Fruit fly (Drosophila melanogaster) whole organism: Measurements from ENCODE around the gene Flo2.

Experiments used
- CG8478 ChIP-seq: fragments of >200 bp; optimal IDR thresholded peaks from 2 replicates; lab custom pipeline; 2018; ENCODE audit warnings: inconsistent platforms
- Dll ChIP-seq: fragments of >200 bp; optimal IDR thresholded peaks from 2 replicates; lab custom pipeline; 2017
- EcR ChIP-seq, 2 experiments: fragments of >200 bp; optimal IDR thresholded peaks; 2 replicates each; lab custom pipeline; 2017; ENCODE audit warnings: missing biosample characterization in 2 of 2, missing genetic modification characterization in 2 of 2, missing genetic modification reagents in 2 of 2
- pan ChIP-seq: fragments of >200 bp; optimal IDR thresholded peaks from 2 replicates; lab custom pipeline; 2017
- psq ChIP-seq: fragments of >200 bp; optimal IDR thresholded peaks from 2 replicates; lab custom pipeline; 2017
- usp ChIP-seq: fragments of >200 bp; optimal IDR thresholded peaks from 2 replicates; lab custom pipeline; 2017; ENCODE audit warnings: missing biosample characterization, missing genetic modification characterization, mixed read lengths

dm6 chrX:14918750-14919247 is 79.6 kb downstream of the Flo2 start, which contains the start of gene Eo:
- TF ChIP-seq Dll (lab: Kevin White, UChicago), result no peak
- TF ChIP-seq pan (lab: Kevin White, UChicago), result no peak
- TF ChIP-seq psq (lab: Kevin White, UChicago), result no peak
- TF ChIP-seq CG8478 (lab: Kevin White, UChicago), result no peak
- peak in 1 of 2 experiments; percentile 17 for TF ChIP-seq EcR (GFP tag; optimal IDR thresholded peaks at IDR 0.05; lab: Kevin White, UChicago)
- no peak for TF ChIP-seq usp (GFP tag; lab: Kevin White, UChicago)
